Worm (Caenorhabditis elegans): ENCODE data around the gene Y66C5A.1.
A peak's percentile ranks its signal among the peaks of the same experiment; 100 is the strongest.

Gene Y66C5A.1

DNA sequence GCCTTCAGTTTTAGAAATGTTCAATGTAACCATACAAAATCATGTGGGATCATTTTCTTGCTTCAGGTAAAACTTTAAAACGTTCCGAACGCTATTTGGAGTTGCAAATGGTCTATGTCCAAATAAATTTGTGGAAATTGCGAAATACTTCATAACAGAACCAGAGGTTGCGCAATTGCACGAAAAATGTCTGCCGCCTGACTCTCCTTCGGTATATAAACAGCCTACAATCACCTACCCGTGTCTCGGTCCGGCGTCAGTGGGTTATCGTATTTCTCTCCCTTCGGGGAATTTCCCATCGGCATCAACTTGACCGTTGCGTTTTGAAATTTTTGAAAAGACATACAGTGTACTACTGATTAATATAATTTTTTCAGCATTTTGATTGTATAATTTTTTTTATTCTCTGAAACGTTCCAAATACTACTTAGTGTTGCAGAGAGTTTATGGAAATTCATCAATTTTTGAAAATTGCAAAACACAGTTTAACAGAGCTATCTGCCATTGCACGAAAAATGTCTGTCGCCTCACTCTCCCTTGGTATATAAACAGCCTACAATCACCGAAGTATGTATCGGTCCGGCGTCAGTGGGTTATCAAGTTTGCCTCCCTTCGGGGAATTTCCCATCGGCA is 21.4 kb upstream of the Y66C5A.1 start:
- 0 out of 2 replicates have a peak, but pooled peaks have one; percentile 57 for TF ChIP-seq nhr-42 (GFP tag; IDR thresholded peaks at IDR 0.05)
- TF ChIP-seq T20F7.1 (GFP tag; optimal IDR thresholded peaks at IDR 0.05) = peak; percentile 23
- TF ChIP-seq Y75B8A.6 (GFP tag; IDR thresholded peaks at IDR 0.05) = no peak
- no peak for TF ChIP-seq D1046.2 (GFP tag; IDR thresholded peaks at IDR 0.05)
- no peak for TF ChIP-seq zfp-2 (tag; optimal IDR thresholded peaks at IDR 0.05)
- peak; percentile 61 for TF ChIP-seq hlh-30 (tag; optimal IDR thresholded peaks at IDR 0.05; ENCODE audit: insufficient read depth)
- TF ChIP-seq ceh-44 (GFP tag; IDR thresholded peaks at IDR 0.05) = no peak
- TF ChIP-seq unc-62 (GFP tag; optimal IDR thresholded peaks at IDR 0.05 in 1 of 2) = no peak
- no peak for TF ChIP-seq unc-62 (tag; optimal IDR thresholded peaks at IDR 0.05)
- TF ChIP-seq ceh-28 (tag; optimal IDR thresholded peaks at IDR 0.05) = no peak
- 0 out of 2 replicates have a peak, but pooled peaks have one; percentile 11 for TF ChIP-seq mdt-29 (GFP tag; IDR thresholded peaks at IDR 0.05)
- TF ChIP-seq snpc-1.2 (GFP tag; IDR thresholded peaks at IDR 0.05) = no peak
- no peak; the same call in 1 of the 2 replicates for TF ChIP-seq vab-7 (GFP tag; IDR thresholded peaks at IDR 0.05)
- TF ChIP-seq saeg-2 (GFP tag; IDR thresholded peaks at IDR 0.05) = no peak
- 0 out of 2 replicates have a peak, but pooled peaks have one; percentile 54 for TF ChIP-seq daf-8 (GFP tag; IDR thresholded peaks at IDR 0.05)
- no peak for TF ChIP-seq skn-1 (tag; optimal IDR thresholded peaks at IDR 0.05)
- no peak for TF ChIP-seq egl-27 (tag; optimal IDR thresholded peaks at IDR 0.05)
- no peak for TF ChIP-seq hmg-1.1 (GFP tag; IDR thresholded peaks at IDR 0.05)
- TF ChIP-seq Y5F2A.4 (GFP tag; optimal IDR thresholded peaks at IDR 0.05) = peak; percentile 38
- TF ChIP-seq nhr-76 (tag; optimal IDR thresholded peaks at IDR 0.05) = no peak
- TF ChIP-seq F10B5.3 (tag; optimal IDR thresholded peaks at IDR 0.05) = peak; percentile 11
- peak in 1 of 2 experiments; percentile 1 for TF ChIP-seq mdl-1 (tag; optimal IDR thresholded peaks at IDR 0.05)
- TF ChIP-seq mxl-2 (GFP tag; conservative IDR thresholded peaks at IDR 0.05) = 0 out of 2 replicates have a peak, but pooled peaks have one; percentile 45
- no peak for TF ChIP-seq unc-130 (GFP tag; optimal IDR thresholded peaks at IDR 0.05)
- TF ChIP-seq pha-4 (GFP tag; IDR thresholded peaks at IDR 0.05) = peak; percentile 76; the same call in 1 of the 2 replicates
- TF ChIP-seq pha-4 (tag; optimal IDR thresholded peaks at IDR 0.05) = no peak
- TF ChIP-seq spr-3 (GFP tag; optimal IDR thresholded peaks at IDR 0.05) = peak; percentile 73
- no peak for TF ChIP-seq lin-39 (tag; optimal IDR thresholded peaks at IDR 0.05)
- TF ChIP-seq rbr-2 (tag; optimal IDR thresholded peaks at IDR 0.05) = peak; percentile 59
- no peak for TF ChIP-seq lsy-2 (tag; optimal IDR thresholded peaks at IDR 0.05)
- no peak for TF ChIP-seq mep-1 (tag; optimal IDR thresholded peaks at IDR 0.05)
- TF ChIP-seq lin-1 (GFP tag; IDR thresholded peaks at IDR 0.05) = no peak
- peak; percentile 66 for TF ChIP-seq madf-9 (GFP tag; conservative IDR thresholded peaks at IDR 0.05)
- TF ChIP-seq tag-97 (GFP tag; IDR thresholded peaks at IDR 0.05) = 0 out of 2 replicates have a peak, but pooled peaks have one; percentile 47
- no peak for TF ChIP-seq ceh-32 (tag; optimal IDR thresholded peaks at IDR 0.05; ENCODE audit: poor library complexity)
- no peak for TF ChIP-seq ztf-11 (tag; optimal IDR thresholded peaks at IDR 0.05)
- TF ChIP-seq dmd-8 (GFP tag; IDR thresholded peaks at IDR 0.05) = peak; percentile 59; the same call in 1 of the 2 replicates
- no peak for TF ChIP-seq arid-1 (GFP tag; conservative IDR thresholded peaks at IDR 0.05)
- TF ChIP-seq nhr-111 (GFP tag; optimal IDR thresholded peaks at IDR 0.05) = peak; percentile 63
- TF ChIP-seq jun-1 (tag; optimal IDR thresholded peaks at IDR 0.05) = no peak
- TF ChIP-seq F26F4.8 (GFP tag; conservative IDR thresholded peaks at IDR 0.05) = peak; percentile 58; the same call in 1 of the 2 replicates
- peak; percentile 56; the same call in 1 of the 2 replicates for TF ChIP-seq dmd-9 (GFP tag; IDR thresholded peaks at IDR 0.05)
- TF ChIP-seq madf-5 (GFP tag; IDR thresholded peaks at IDR 0.05) = no peak
- TF ChIP-seq lin-29 (GFP tag; IDR thresholded peaks at IDR 0.05) = 0 out of 2 replicates have a peak, but pooled peaks have one; percentile 44
- no peak for TF ChIP-seq nhr-11 (tag; optimal IDR thresholded peaks at IDR 0.05)
- no peak for TF ChIP-seq F49E8.2 (tag; optimal IDR thresholded peaks at IDR 0.05; ENCODE audit: borderline replicate concordance)
- peak; percentile 11 for TF ChIP-seq lin-13 (GFP tag; optimal IDR thresholded peaks at IDR 0.05)
- TF ChIP-seq lin-15B (tag; optimal IDR thresholded peaks at IDR 0.05) = no peak
- TF ChIP-seq spr-1 (tag; optimal IDR thresholded peaks at IDR 0.05) = peak; percentile 41
- 0 out of 2 replicates have a peak, but pooled peaks have one; percentile 12 for TF ChIP-seq F44E2.7 (GFP tag; IDR thresholded peaks at IDR 0.05)

Data from whole organism, L4 larva.